Worm (Caenorhabditis elegans): Measurements from ENCODE around the gene nhr-105.

DNA sequence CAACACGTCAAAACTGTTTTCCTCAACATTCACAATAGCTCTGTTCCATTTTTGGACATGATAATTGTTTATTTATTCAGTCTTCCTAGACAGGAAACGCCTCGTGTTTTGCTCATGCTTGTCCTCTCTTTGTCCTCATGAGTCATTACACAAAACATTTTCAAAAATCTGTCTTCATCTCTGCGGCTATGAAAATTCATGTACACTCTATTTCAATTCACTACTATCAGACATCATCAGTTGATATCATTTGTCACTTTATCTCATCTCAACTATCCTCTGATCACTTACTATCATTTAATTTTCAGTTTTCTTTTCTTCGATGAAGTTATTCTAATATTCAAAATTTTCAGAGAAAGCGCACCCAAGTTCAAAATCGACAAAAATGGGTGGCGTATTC is 26.1 kb upstream of the nhr-105 start, which contains the start of gene adah-1:
- no peak for TF ChIP-seq med-1 (GFP tag; optimal IDR thresholded peaks at IDR 0.05; ENCODE audit: insufficient read depth)
- no peak for TF ChIP-seq klf-2 (GFP tag; conservative IDR thresholded peaks at IDR 0.05)
- no peak for TF ChIP-seq T22C8.4 (GFP tag; IDR thresholded peaks at IDR 0.05)
